Worm (Caenorhabditis elegans) whole organism, young adult: Measurements from ENCODE around the gene C03G6.21.
A peak's percentile ranks its signal among the peaks of the same experiment; 100 is the strongest.

Experiments
- B0035.1 ChIP-seq: sonication (generic microtip); optimal IDR thresholded peaks from 2 replicates; lab custom pipeline; 2016; ENCODE audit warnings: missing genetic modification characterization, mild to moderate bottlenecking, missing compliant biosample characterization, missing genotype, missing genetic modification reagents
- C06A6.2 ChIP-seq: fragments of 200-800 bp; sonication (Bioruptor generic); conservative IDR thresholded peaks from 2 replicates; pipeline ENCODE4 v1.3.6; 2022; ENCODE audit warnings: missing genetic modification characterization, missing compliant biosample characterization
- F22D6.2 ChIP-seq: sonication (generic microtip); optimal IDR thresholded peaks from 2 replicates; lab custom pipeline; 2016; ENCODE audit warnings: mild to moderate bottlenecking, missing genetic modification characterization, missing compliant biosample characterization
- F23B12.7 ChIP-seq: sonication (generic microtip); optimal IDR thresholded peaks from 2 replicates; lab custom pipeline; 2017; ENCODE audit warnings: missing genetic modification characterization, mild to moderate bottlenecking, missing compliant biosample characterization, antibody characterized with exemption, moderate library complexity; ENCODE audit not compliant: insufficient read depth
- K12H6.12 ChIP-seq: fragments of 200-800 bp; sonication (Bioruptor generic); optimal IDR thresholded peaks from 2 replicates; lab custom pipeline; 2018; ENCODE audit warnings: mild to moderate bottlenecking, missing genetic modification characterization, missing compliant biosample characterization
- T26A5.8 ChIP-seq: sonication (generic microtip); optimal IDR thresholded peaks from 2 replicates; lab custom pipeline; 2016; ENCODE audit warnings: missing genetic modification characterization, missing compliant biosample characterization
- ZK185.1 ChIP-seq: sonication (generic microtip); optimal IDR thresholded peaks from 2 replicates; lab custom pipeline; 2016; ENCODE audit warnings: mild to moderate bottlenecking, missing genetic modification characterization, missing compliant biosample characterization; ENCODE audit not compliant: poor library complexity, severe bottlenecking
- attf-5 ChIP-seq: fragments of 200-800 bp; sonication (Bioruptor generic); optimal IDR thresholded peaks from 2 replicates; lab custom pipeline; 2018; ENCODE audit warnings: mild to moderate bottlenecking, missing genetic modification characterization, missing compliant biosample characterization
- bed-1 ChIP-seq: fragments of 200-800 bp; sonication (Bioruptor generic); IDR thresholded peaks from 2 replicates; pipeline ENCODE4 v1.3.6; 2022; ENCODE audit warnings: missing genetic modification reagents, missing genetic modification characterization, missing compliant biosample characterization
- bed-2 ChIP-seq: fragments of 200-800 bp; sonication (Bioruptor generic); IDR thresholded peaks from 2 replicates; pipeline ENCODE4 v1.3.6; 2022; ENCODE audit warnings: missing genetic modification reagents, missing genetic modification characterization, missing compliant biosample characterization
- ceh-40 ChIP-seq: fragments of 200-800 bp; sonication (Bioruptor generic); IDR thresholded peaks from 2 replicates; pipeline ENCODE4 v1.3.6; 2022; ENCODE audit warnings: missing genetic modification characterization, missing compliant biosample characterization
- ceh-58 ChIP-seq: fragments of 200-800 bp; sonication (Bioruptor generic); IDR thresholded peaks from 2 replicates; pipeline ENCODE4 v1.3.6; 2022; ENCODE audit warnings: missing genetic modification characterization, missing compliant biosample characterization
- ceh-79 ChIP-seq: sonication (generic microtip); optimal IDR thresholded peaks from 2 replicates; lab custom pipeline; 2017; ENCODE audit warnings: mild to moderate bottlenecking, missing genetic modification characterization, missing compliant biosample characterization
- chd-7 ChIP-seq: sonication (generic microtip); optimal IDR thresholded peaks from 2 replicates; lab custom pipeline; 2016; ENCODE audit warnings: mild to moderate bottlenecking, missing genetic modification characterization, moderate library complexity, missing compliant biosample characterization
- ekl-4 ChIP-seq: fragments of 200-800 bp; sonication (Bioruptor generic); IDR thresholded peaks from 2 replicates; pipeline ENCODE4 v1.3.6; 2022; ENCODE audit warnings: missing genetic modification reagents, missing genetic modification characterization, missing compliant biosample characterization
- gei-17 ChIP-seq: fragments of 200-800 bp; sonication (Bioruptor generic); optimal IDR thresholded peaks from 2 replicates; lab custom pipeline; 2018; ENCODE audit warnings: mild to moderate bottlenecking, missing genetic modification characterization, missing compliant biosample characterization
- hrde-1 ChIP-seq: sonication (generic microtip); optimal IDR thresholded peaks from 2 replicates; lab custom pipeline; 2016; ENCODE audit warnings: missing genetic modification characterization, mild to moderate bottlenecking, missing compliant biosample characterization, moderate library complexity, missing genotype, missing genetic modification reagents, borderline replicate concordance
- lin-35 ChIP-seq, 3 experiments: fragments of 150-350 bp in 2 of 3; sonication (generic microtip) in 1 of 3; optimal IDR thresholded peaks; 2 replicates each; lab custom pipeline; 2014 to 2018; ENCODE audit warnings: missing biosample characterization in 3 of 3, missing genetic modification characterization in 3 of 3, missing genetic modification reagents in 3 of 3
- lir-1 ChIP-seq: fragments of 200-800 bp; sonication (Bioruptor generic); conservative IDR thresholded peaks from 2 replicates; pipeline ENCODE4 v1.3.6; 2022; ENCODE audit warnings: missing genetic modification reagents, missing genetic modification characterization, missing compliant biosample characterization
- lsy-27 ChIP-seq: sonication (generic microtip); optimal IDR thresholded peaks from 2 replicates; lab custom pipeline; 2017; ENCODE audit warnings: missing genetic modification characterization, mild to moderate bottlenecking, missing compliant biosample characterization, antibody characterized with exemption, missing genotype, borderline replicate concordance; ENCODE audit not compliant: insufficient read depth
- mel-28 ChIP-seq: sonication (generic microtip); optimal IDR thresholded peaks from 2 replicates; lab custom pipeline; 2016; ENCODE audit warnings: borderline replicate concordance, mild to moderate bottlenecking, missing genetic modification characterization, missing compliant biosample characterization
- mxl-1 ChIP-seq: sonication (generic microtip); optimal IDR thresholded peaks from 2 replicates; lab custom pipeline; 2016; ENCODE audit warnings: missing genetic modification characterization, missing compliant biosample characterization
- nhr-80 ChIP-seq: sonication (generic microtip); optimal IDR thresholded peaks from 2 replicates; lab custom pipeline; 2016; ENCODE audit warnings: missing genetic modification characterization, missing compliant biosample characterization
- rcor-1 ChIP-seq: fragments of 200-800 bp; sonication (Bioruptor generic); IDR thresholded peaks from 2 replicates; pipeline ENCODE4 v1.3.6; 2022; ENCODE audit warnings: missing genetic modification reagents, missing genetic modification characterization, missing compliant biosample characterization
- rpc-1 ChIP-seq, 2 experiments: fragments of 150-350 bp in 1 of 2; sonication (generic microtip) in 1 of 2; optimal IDR thresholded peaks; 2 replicates each; lab custom pipeline; 2014 to 2018; ENCODE audit warnings: missing biosample characterization in 1 of 2, missing genetic modification characterization in 1 of 2, missing genetic modification reagents in 1 of 2, missing genotype in 1 of 2
- sdz-38 ChIP-seq: sonication (generic microtip); optimal IDR thresholded peaks from 2 replicates; lab custom pipeline; 2016; ENCODE audit warnings: missing genotype, missing genetic modification characterization, missing compliant biosample characterization
- snpc-3.4 ChIP-seq: sonication (generic microtip); optimal IDR thresholded peaks from 2 replicates; lab custom pipeline; 2017; ENCODE audit warnings: missing genetic modification characterization, mild to moderate bottlenecking, missing compliant biosample characterization, antibody characterized with exemption, moderate library complexity, missing genotype, missing genetic modification reagents
- snpc-4 ChIP-seq, 5 experiments: fragments of 150-350 bp in 1 of 5; sonication (generic microtip) in 4 of 5; optimal IDR thresholded peaks; 2 replicates each; lab custom pipeline; 2014 to 2018; ENCODE audit warnings: missing genetic modification characterization in 5 of 5, missing biosample characterization in 3 of 5, antibody characterized with exemption in 2 of 5, mild to moderate bottlenecking in 2 of 5, missing compliant biosample characterization in 2 of 5, missing genotype in 2 of 5, moderate library complexity in 2 of 5, missing genetic modification reagents in 1 of 5
- tbp1 ChIP-seq: fragments of 200-800 bp; sonication (Bioruptor generic); optimal IDR thresholded peaks from 2 replicates; lab custom pipeline; 2018; ENCODE audit warnings: mild to moderate bottlenecking, missing genetic modification characterization, missing compliant biosample characterization
- unc-62 ChIP-seq: fragments of 150-350 bp; optimal IDR thresholded peaks from 2 replicates; lab custom pipeline; 2014; ENCODE audit warnings: missing biosample characterization, missing genetic modification reagents, missing genetic modification characterization
- ztf-22 ChIP-seq: fragments of 200-800 bp; sonication (Bioruptor generic); optimal IDR thresholded peaks from 2 replicates; lab custom pipeline; 2018; ENCODE audit warnings: mild to moderate bottlenecking, missing genetic modification characterization, moderate library complexity, missing compliant biosample characterization

Gene C03G6.21

DNA sequence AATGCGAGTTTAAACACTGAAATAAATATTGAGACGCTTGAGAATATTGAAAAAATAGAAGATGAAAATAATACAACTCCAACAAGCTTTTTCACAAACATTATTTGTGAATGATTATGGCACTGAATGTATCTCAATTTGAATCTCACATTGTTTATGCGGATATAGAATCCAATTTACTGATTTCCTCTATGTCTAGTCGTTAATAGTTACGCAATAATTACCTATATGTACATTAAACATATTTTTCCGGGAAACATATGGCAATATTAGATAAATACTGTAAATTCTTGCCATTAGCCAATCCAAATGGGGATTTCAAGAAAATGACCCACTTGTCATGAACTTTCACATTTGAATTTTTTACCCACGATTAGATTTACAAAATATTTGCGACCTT lies 38.8 kb upstream of the C03G6.21 start, which contains the start of gene srx-9:
Gene srx-9, minus strand, starts transcription at position 101 of the 400 bp plus-strand sequence.
- no peak for TF ChIP-seq hrde-1 (tag; lab: Kevin White, UChicago)
- no peak for TF ChIP-seq snpc-3.4 (tag; lab: Kevin White, UChicago)
- TF ChIP-seq bed-2 = no peak
- no peak for TF ChIP-seq ceh-58
- no peak for TF ChIP-seq rpc-1 (optimal IDR thresholded peaks at IDR 0.05; lab: Kevin White, UChicago)
- no peak for TF ChIP-seq rpc-1 (tag; optimal IDR thresholded peaks at IDR 0.05; lab: Kevin White, UChicago)
- no peak for TF ChIP-seq bed-1
- TF ChIP-seq chd-7 = no peak
- no peak for TF ChIP-seq lir-1 (GFP tag; lab: Robert Waterston, UW)
- TF ChIP-seq lin-35 (GFP tag; optimal IDR thresholded peaks at IDR 0.05; lab: Kevin White, UChicago) = no peak
- TF ChIP-seq T26A5.8 (tag; lab: Kevin White, UChicago) = no peak

DNA sequence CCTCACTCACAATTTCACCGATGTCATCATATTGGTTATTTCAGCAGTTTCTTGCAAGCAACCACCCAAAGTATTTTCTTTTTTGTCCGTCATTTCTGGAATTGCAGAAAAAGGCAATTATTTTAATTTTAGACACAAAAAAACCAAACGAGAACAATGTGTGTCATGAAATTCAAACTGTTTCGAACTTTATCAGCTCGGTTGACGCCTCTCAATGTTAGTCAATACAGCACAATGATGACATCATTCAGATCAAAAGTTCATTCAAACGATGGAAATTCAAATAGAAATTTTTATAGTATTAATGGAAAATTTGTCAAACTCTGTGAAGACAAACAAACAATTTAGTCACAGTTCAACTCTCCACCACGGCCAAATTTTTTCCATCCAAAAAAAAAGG lies 35.3 kb upstream of the C03G6.21 start, which contains the start of gene fbxa-105:
Gene fbxa-105, minus strand, starts transcription at position 97 of the 400 bp plus-strand sequence.
- TF ChIP-seq mxl-1 (tag; lab: Kevin White, UChicago) = no peak
- peak; percentile 34 for TF ChIP-seq nhr-80 (tag; lab: Kevin White, UChicago)

DNA sequence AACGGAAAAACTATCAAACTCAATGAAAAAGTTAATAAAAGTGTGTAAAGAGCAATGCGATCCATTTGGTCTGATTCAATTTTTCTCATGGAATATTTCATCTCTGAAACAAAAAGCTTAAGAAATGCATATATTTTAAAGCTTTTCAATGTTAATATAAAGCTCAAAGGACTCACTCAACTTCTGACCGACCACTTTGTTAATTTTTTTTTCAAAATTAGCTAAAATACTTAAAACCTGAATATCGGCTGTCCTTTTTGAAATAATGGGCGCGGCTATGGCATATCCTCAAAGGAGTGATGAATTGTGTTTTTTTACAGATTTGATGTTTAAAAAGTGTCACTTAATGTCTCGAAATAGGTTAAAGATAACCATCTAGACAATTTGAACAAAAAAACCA lies 33.2 kb upstream of the C03G6.21 start, which contains the start of gene C02H6.1:
Gene C02H6.1, minus strand, starts transcription at position 101 of the 400 bp plus-strand sequence.
- TF ChIP-seq ztf-22 (GFP tag; lab: Kevin White, UChicago) (no peak), ceh-79 (no peak), rcor-1 (GFP tag; lab: Robert Waterston, UW) (no peak), ZK185.1 (tag; lab: Kevin White, UChicago) (no peak), ceh-40 (no peak), attf-5 (GFP tag; lab: Kevin White, UChicago) (no peak), nhr-80 (tag; lab: Kevin White, UChicago) (no peak), gei-17 (GFP tag; lab: Kevin White, UChicago) (no peak), lsy-27 (tag; lab: Kevin White, UChicago) (no peak), F23B12.7 (tag; lab: Kevin White, UChicago) (no peak), ekl-4 (GFP tag; lab: Robert Waterston, UW) (no peak), mel-28 (tag; lab: Kevin White, UChicago) (no peak), F22D6.2 (tag; lab: Kevin White, UChicago) (no peak)
- TF ChIP-seq, all 124 proteins: peak for 0

DNA sequence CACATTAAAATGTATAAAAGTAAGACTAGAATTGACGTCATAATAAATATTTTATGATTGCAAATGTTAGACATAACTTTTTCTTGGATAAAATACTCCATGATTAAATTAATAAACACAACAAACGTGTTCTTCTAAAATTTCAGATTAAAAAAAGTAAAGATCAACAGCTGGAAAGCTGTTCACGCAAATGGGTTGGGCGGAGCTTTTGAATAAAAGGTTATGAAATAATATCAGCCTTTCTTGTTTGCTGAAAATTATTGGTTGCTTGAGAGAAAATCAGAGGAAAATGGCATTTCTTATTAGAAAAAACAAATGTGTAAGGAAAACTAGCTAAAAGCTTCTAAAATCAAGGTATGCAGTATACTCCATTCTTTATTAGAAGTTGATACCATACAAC lies 31.2 kb upstream of the C03G6.21 start, which contains the start of gene C02H6.3:
Gene C02H6.3, minus strand, starts transcription at position 101 of the 400 bp plus-strand sequence.
- no peak for TF ChIP-seq B0035.1
- no peak for TF ChIP-seq tbp1 (GFP tag; lab: Kevin White, UChicago)
- no peak for TF ChIP-seq K12H6.12 (tag; lab: Kevin White, UChicago)
- TF ChIP-seq sdz-38 (tag; lab: Kevin White, UChicago) = no peak
- no peak for TF ChIP-seq unc-62 (GFP tag; lab: Kevin White, UChicago)
- no peak for TF ChIP-seq C06A6.2 (GFP tag; lab: Robert Waterston, UW)
- no peak for TF ChIP-seq snpc-4 (GFP tag; optimal IDR thresholded peaks at IDR 0.05; lab: Kevin White, UChicago)
- TF ChIP-seq snpc-4 (tag; optimal IDR thresholded peaks at IDR 0.05; lab: Kevin White, UChicago) = no peak
- TF ChIP-seq mxl-1 (tag; lab: Kevin White, UChicago) = no peak
